Fruit fly (Drosophila melanogaster) whole organism, adult: Measurements from ENCODE around the gene prd.

Source experiments
- CG11617 ChIP-seq: fragments of 200-800 bp; sonication (Bioruptor generic); optimal IDR thresholded peaks from 2 replicates; lab custom pipeline; 2017; ENCODE audit warnings: mild to moderate bottlenecking, missing biosample characterization, missing genetic modification reagents, missing genetic modification characterization
- CG12768 ChIP-seq: fragments of 200-800 bp; sonication (Bioruptor generic); optimal IDR thresholded peaks from 2 replicates; lab custom pipeline; 2017; ENCODE audit warnings: missing biosample characterization, missing genetic modification characterization, mild to moderate bottlenecking, moderate library complexity, missing genetic modification reagents
- CG14711 ChIP-seq: fragments of 200-800 bp; sonication (Bioruptor generic); optimal IDR thresholded peaks from 2 replicates; lab custom pipeline; 2018; ENCODE audit warnings: missing biosample characterization, mild to moderate bottlenecking, missing genetic modification characterization, moderate library complexity
- CG1620 ChIP-seq: fragments of 200-800 bp; sonication (Bioruptor generic); optimal IDR thresholded peaks from 2 replicates; lab custom pipeline; 2016; ENCODE audit warnings: missing biosample characterization, missing genetic modification characterization
- CG33017 ChIP-seq: fragments of 200-800 bp; sonication (Bioruptor generic); optimal IDR thresholded peaks from 2 replicates; lab custom pipeline; 2018; ENCODE audit warnings: missing biosample characterization, mild to moderate bottlenecking, missing genetic modification characterization, moderate library complexity
- CG5204 ChIP-seq: fragments of 200-800 bp; sonication (Bioruptor generic); optimal IDR thresholded peaks from 2 replicates; lab custom pipeline; 2016; ENCODE audit warnings: missing biosample characterization, missing genetic modification characterization
- CG7045 ChIP-seq: fragments of 200-800 bp; sonication (Bioruptor generic); optimal IDR thresholded peaks from 2 replicates; lab custom pipeline; 2017; ENCODE audit warnings: missing biosample characterization, mild to moderate bottlenecking, missing genetic modification characterization
- CG7101 ChIP-seq: fragments of 200-800 bp; sonication (Bioruptor generic); optimal IDR thresholded peaks from 2 replicates; lab custom pipeline; 2018; ENCODE audit warnings: missing biosample characterization, mild to moderate bottlenecking, missing genetic modification characterization, moderate library complexity
- Clk ChIP-seq: fragments of 200-800 bp; sonication (Bioruptor generic); optimal IDR thresholded peaks from 2 replicates; lab custom pipeline; 2017; ENCODE audit warnings: missing biosample characterization, missing genetic modification characterization
- Crg-1 ChIP-seq: fragments of 200-800 bp; sonication (Bioruptor generic); optimal IDR thresholded peaks from 2 replicates; lab custom pipeline; 2016; ENCODE audit warnings: missing biosample characterization, missing genetic modification characterization
- Hr96 ChIP-seq: fragments of 200-800 bp; sonication (Bioruptor generic); optimal IDR thresholded peaks from 2 replicates; lab custom pipeline; 2016; ENCODE audit warnings: missing biosample characterization, missing genetic modification characterization
- Mnt ChIP-seq: fragments of 200-800 bp; sonication (Bioruptor generic); optimal IDR thresholded peaks from 2 replicates; lab custom pipeline; 2016; ENCODE audit warnings: missing biosample characterization, mild to moderate bottlenecking, missing genetic modification characterization
- bab1 ChIP-seq: fragments of 200-800 bp; sonication (Bioruptor generic); optimal IDR thresholded peaks from 3 replicates; lab custom pipeline; 2019; ENCODE audit warnings: missing biosample characterization, mild to moderate bottlenecking, missing genetic modification characterization, moderate library complexity
- cic ChIP-seq: fragments of 200-800 bp; sonication (Bioruptor generic); optimal IDR thresholded peaks from 2 replicates; lab custom pipeline; 2017; ENCODE audit warnings: missing biosample characterization, mild to moderate bottlenecking, missing genetic modification characterization, moderate library complexity
- cnc ChIP-seq, 2 experiments: fragments of >200 bp; optimal IDR thresholded peaks; 2 replicates each; lab custom pipeline; 2017
- kay ChIP-seq: fragments of 200-800 bp; sonication (Bioruptor generic); peaks from one replicate; lab custom pipeline; 2016; ENCODE audit warnings: missing biosample characterization, missing genetic modification characterization, borderline replicate concordance
- ovo ChIP-seq: fragments of 200-800 bp; sonication (Bioruptor generic); optimal IDR thresholded peaks from 2 replicates; lab custom pipeline; 2016; ENCODE audit warnings: missing biosample characterization, missing genetic modification characterization
- pad ChIP-seq: fragments of 200-800 bp; sonication (Bioruptor generic); optimal IDR thresholded peaks from 3 replicates; lab custom pipeline; 2017; ENCODE audit warnings: missing biosample characterization, missing genetic modification characterization, mild to moderate bottlenecking, moderate library complexity, missing genetic modification reagents
- tj ChIP-seq: fragments of 200-800 bp; sonication (Bioruptor generic); optimal IDR thresholded peaks from 3 replicates; lab custom pipeline; 2017; ENCODE audit warnings: missing biosample characterization, mild to moderate bottlenecking, missing genetic modification characterization, moderate library complexity

Gene prd

DNA sequence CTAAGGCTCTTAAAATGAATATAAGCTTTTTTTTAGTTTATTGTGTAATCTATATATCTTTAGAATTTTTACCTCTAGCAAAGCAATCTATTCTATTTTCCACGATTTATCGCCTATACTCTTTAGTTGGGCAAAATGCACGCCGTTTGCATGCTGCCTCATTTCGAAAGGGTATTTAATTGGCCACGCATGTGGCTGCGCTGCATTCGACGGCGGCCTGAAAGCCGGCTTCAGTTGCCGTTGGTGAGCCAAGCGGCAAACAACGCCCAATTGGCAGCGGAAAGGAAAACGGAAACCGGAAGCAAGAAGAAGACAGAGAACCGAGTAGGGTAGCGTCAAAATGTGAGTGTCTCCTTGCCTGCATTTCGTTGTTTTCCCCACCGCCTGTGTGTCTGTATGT, 9.8 kb downstream of the prd start, which contains the start of gene CG14947:
CG14947 (plus strand) TSS at position 251 of the 400 bp plus-strand sequence.
- TF ChIP-seq Clk (GFP tag; lab: Kevin White, UChicago) (no peak), CG12768 (GFP tag; lab: Kevin White, UChicago) (no peak), CG14711 (tag; lab: Kevin White, UChicago) (no peak), CG1620 (GFP tag; lab: Kevin White, UChicago) (no peak), pad (GFP tag; lab: Kevin White, UChicago) (no peak)

DNA sequence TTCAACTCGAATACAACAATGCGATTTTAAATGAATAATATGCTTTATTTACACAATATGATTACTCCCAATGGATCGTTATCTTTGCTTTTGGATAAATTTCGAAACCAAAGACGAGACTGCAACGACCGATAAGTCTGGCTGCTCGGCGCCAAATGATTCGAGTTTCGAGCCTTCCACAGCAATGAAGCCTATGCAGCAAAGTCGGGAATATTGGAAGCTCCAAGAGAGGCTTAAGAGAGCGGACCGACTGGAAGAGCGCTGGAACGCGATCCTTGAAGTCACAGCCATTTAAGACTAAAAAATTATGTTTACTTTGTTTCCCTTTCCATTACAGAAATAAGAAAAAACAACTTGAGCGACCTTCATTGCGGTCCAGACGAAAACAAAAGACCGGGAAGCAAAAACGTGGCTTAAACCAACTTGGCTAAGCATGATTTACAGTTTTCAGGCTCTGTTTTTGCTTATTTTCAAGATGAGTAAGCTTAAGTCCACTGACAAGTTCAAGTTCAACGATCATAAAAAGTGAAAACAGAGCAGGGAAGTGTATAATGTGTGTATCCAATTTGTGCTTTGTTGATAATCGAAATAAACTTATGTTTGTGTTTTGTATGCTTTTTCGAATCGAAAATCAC, 18.9 kb downstream of the prd start, which contains the start of gene firl:
firl (minus strand) TSS at position 159 of the 635 bp plus-strand sequence.
- TF ChIP-seq bab1 (GFP tag; lab: Kevin White, UChicago) (no peak), CG7101 (no peak), CG14711 (tag; lab: Kevin White, UChicago) (no peak), CG11617 (no peak), CG5204 (GFP tag; lab: Kevin White, UChicago) (no peak), CG12768 (GFP tag; lab: Kevin White, UChicago) (no peak), kay (GFP tag; lab: Kevin White, UChicago) (no peak), Crg-1 (GFP tag; lab: Kevin White, UChicago) (no peak), tj (GFP tag; lab: Kevin White, UChicago) (no peak), Hr96 (no peak), Clk (GFP tag; lab: Kevin White, UChicago) (no peak), pad (GFP tag; lab: Kevin White, UChicago) (no peak), ovo (GFP tag; lab: Kevin White, UChicago) (no peak), CG7045 (GFP tag; lab: Kevin White, UChicago) (no peak), cnc (optimal IDR thresholded peaks at IDR 0.05; lab: Kevin White, UChicago) (no peak)

DNA sequence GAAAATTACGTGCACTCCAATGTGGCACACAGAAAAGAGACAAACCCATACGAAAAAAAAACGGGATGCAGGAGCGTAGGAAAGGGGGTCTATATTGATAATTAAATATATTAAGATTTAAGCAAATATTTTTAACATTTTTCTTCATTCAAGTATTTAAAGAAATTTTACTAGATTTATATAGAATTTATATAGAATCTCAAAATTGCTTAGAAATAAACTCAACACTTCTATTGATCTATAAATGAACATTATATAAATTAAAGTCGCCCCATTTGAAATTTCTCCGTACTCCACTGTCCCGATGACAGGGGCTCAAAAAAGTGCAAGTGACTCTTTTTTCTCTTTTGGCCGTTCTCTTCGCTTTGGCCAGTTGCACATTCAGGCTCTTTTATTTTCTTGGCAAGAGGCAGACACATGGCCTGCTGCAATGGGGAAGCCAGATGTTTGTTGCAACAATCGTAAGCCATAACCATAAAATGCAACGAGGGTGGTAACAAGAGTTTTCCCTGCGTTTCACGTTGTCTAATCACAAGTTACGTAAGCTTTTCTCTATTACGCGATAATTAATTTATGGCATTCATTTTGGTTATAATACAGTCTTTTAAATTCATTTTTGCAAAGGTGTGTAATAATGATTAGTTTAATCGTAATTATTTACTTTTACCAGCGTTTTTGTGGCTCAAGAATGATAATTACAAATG, 19.8 kb downstream of the prd start:
- TF ChIP-seq CG12768 (GFP tag; lab: Kevin White, UChicago) (peak; percentile 15), CG33017 (peak; percentile 64), CG1620 (GFP tag; lab: Kevin White, UChicago) (no peak), CG14711 (tag; lab: Kevin White, UChicago) (peak; percentile 34), bab1 (GFP tag; lab: Kevin White, UChicago) (no peak), Crg-1 (GFP tag; lab: Kevin White, UChicago) (no peak), CG5204 (GFP tag; lab: Kevin White, UChicago) (no peak), CG7101 (peak; percentile 51), CG11617 (peak; percentile 29), CG7045 (GFP tag; lab: Kevin White, UChicago) (peak; percentile 19), kay (GFP tag; lab: Kevin White, UChicago) (no peak)

DNA sequence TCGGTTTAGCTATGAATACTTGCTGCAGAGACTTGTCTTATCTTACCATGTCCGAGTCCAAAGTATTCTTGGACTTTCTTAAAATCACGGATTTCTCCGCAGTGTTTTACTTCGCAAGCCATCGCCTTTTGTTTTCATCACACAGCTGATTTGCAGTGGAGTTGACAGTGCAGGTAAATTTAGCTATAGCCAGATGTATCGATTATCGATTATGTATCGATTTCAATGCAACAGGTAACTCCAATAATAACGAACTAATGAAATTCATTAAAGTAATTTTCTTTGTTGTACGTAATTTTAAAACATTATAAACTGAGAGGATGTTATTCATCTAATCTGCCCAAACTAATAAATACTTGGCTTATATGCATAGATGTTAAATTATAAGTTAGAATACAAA, 22.6 kb downstream of the prd start, which contains the start of gene Rab3-GAP:
Rab3-GAP (minus strand) TSS at position 150 of the 400 bp plus-strand sequence.
- TF ChIP-seq CG14711 (tag; lab: Kevin White, UChicago), result peak; percentile 29
- no peak for TF ChIP-seq ovo (GFP tag; lab: Kevin White, UChicago)
- peak; percentile 20 for TF ChIP-seq CG11617
- peak; percentile 47 for TF ChIP-seq bab1 (GFP tag; lab: Kevin White, UChicago)
- TF ChIP-seq CG7101, result peak; percentile 13

DNA sequence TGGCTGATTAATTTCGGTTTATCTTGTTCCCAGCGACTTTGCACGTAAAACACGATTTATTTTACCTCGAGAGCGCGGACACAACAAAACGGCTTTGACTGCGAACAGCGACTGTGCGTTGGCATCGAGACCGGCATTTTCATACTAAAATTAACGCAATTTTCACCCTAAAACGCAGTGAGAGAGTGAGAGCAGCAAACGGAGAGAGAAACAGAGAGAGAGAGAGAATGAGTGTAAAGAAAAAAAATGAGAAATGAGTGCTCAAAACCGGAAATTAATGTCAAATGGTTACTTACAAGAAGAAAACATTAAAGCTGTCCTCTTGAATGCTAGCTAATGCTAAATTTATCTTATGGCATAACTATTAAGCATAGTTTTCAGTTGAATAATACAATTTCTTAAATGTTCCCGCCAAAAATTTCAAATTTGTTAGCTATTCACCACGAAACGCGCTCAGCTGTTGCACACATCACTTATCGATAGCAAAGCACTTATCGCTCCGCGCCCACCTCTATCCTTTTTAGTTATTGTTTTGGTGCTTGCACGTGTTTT, 29.7 kb downstream of the prd start, which contains the start of the genes JhI-21, RpL7-like and CG34164:
JhI-21 (minus strand) TSS at position 206 of the 552 bp plus-strand sequence.
RpL7-like (plus strand) TSS at position 490 of the 552 bp plus-strand sequence.
CG34164 (plus strand) TSS at position 512 of the 552 bp plus-strand sequence.
- TF ChIP-seq bab1 (GFP tag; lab: Kevin White, UChicago), result no peak
- peak; percentile 87 for TF ChIP-seq Mnt (GFP tag; lab: Kevin White, UChicago)
- no peak for TF ChIP-seq ovo (GFP tag; lab: Kevin White, UChicago)
- TF ChIP-seq CG14711 (tag; lab: Kevin White, UChicago), result no peak
- peak; percentile 4 for TF ChIP-seq CG12768 (GFP tag; lab: Kevin White, UChicago)
- TF ChIP-seq CG7101, result no peak
- peak; percentile 57 for TF ChIP-seq tj (GFP tag; lab: Kevin White, UChicago)
- no peak for TF ChIP-seq cic (GFP tag; lab: Kevin White, UChicago)

DNA sequence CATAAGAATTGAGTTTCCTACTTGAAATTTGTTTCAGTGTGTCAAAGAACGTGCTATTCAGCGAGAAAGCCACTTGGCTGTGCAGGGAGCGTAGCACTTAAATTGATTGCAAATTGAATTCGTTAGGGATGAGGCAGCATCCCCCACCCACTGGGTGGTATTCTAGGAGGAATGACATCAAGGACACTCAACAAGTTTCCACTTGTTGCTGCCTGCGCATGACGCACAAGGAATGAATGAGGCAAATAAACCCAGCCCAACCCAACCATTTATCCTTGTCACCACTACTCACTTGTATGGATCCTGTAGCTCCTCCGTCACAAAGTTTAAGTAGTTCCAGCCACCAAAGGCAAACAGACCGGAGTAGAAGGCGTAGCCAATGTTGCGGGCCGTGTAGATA, 32.3 kb downstream of the prd start:
- TF ChIP-seq ovo (GFP tag; lab: Kevin White, UChicago), result no peak
- TF ChIP-seq CG5204 (GFP tag; lab: Kevin White, UChicago), result no peak
- no peak for TF ChIP-seq Crg-1 (GFP tag; lab: Kevin White, UChicago)
- TF ChIP-seq Hr96, result no peak
- TF ChIP-seq cic (GFP tag; lab: Kevin White, UChicago), result no peak
- no peak for TF ChIP-seq CG7045 (GFP tag; lab: Kevin White, UChicago)
- TF ChIP-seq tj (GFP tag; lab: Kevin White, UChicago), result no peak
- TF ChIP-seq Mnt (GFP tag; lab: Kevin White, UChicago), result no peak
